Worm (Caenorhabditis elegans): Measurements from ENCODE around the gene W08G11.5.
"Not testable (repeated sequence)": the region's sequence is repeated elsewhere in the genome, so short reads cannot be mapped to it uniquely, and the experiment has no call there.

The W08G11.5 gene

ce11 chrV:16390655-16391054, 44.3 kb upstream of the W08G11.5 start, which contains the start of gene gst-44:
Gene gst-44, plus strand, starts transcription at chrV:16390891.
- TF ChIP-seq fkh-10 (GFP tag; optimal IDR thresholded peaks at IDR 0.05) (no peak), tbx-2 (tag; optimal IDR thresholded peaks at IDR 0.05) (no peak), nfya-1 (tag; optimal IDR thresholded peaks at IDR 0.05) (no peak), ama-1 (optimal IDR thresholded peaks at IDR 0.05) (no peak), elt-4 (tag; optimal IDR thresholded peaks at IDR 0.05) (no peak), fkh-6 (tag; optimal IDR thresholded peaks at IDR 0.05) (no peak), nhr-232 (tag; optimal IDR thresholded peaks at IDR 0.05) (no peak), unc-3 (GFP tag; conservative IDR thresholded peaks at IDR 0.05) (no peak), unc-3 (tag; optimal IDR thresholded peaks at IDR 0.05) (no peak), sox-4 (tag; optimal IDR thresholded peaks at IDR 0.05) (no peak), T23F11.4 (GFP tag; optimal IDR thresholded peaks at IDR 0.05) (no peak), fax-1 (tag; optimal IDR thresholded peaks at IDR 0.05) (no peak), C38D4.7 (GFP tag; optimal IDR thresholded peaks at IDR 0.05) (no peak), ceh-45 (GFP tag; IDR thresholded peaks at IDR 0.05) (no peak), gmeb-2 (tag; optimal IDR thresholded peaks at IDR 0.05) (no peak)

- TF ChIP-seq pha-4 (tag; optimal IDR thresholded peaks at IDR 0.05) (no peak), pha-2 (tag; optimal IDR thresholded peaks at IDR 0.05) (no peak), ref-2 (tag; optimal IDR thresholded peaks at IDR 0.05) (no peak), sdc-2 (tag; optimal IDR thresholded peaks at IDR 0.05) (no peak), ceh-18 (tag; optimal IDR thresholded peaks at IDR 0.05) (no peak), pat-9 (tag; optimal IDR thresholded peaks at IDR 0.05) (no peak), F13H6.1 (tag; optimal IDR thresholded peaks at IDR 0.05) (no peak), ahr-1 (tag; optimal IDR thresholded peaks at IDR 0.05) (no peak), ceh-9 (tag; optimal IDR thresholded peaks at IDR 0.05) (no peak), hlh-13 (GFP tag; optimal IDR thresholded peaks at IDR 0.05) (no peak), unc-42 (tag; optimal IDR thresholded peaks at IDR 0.05) (no peak), Y22D7AL.16 (tag; optimal IDR thresholded peaks at IDR 0.05) (no peak)
Observed at ce11 chrV:16388268-16388667, 42.0 kb upstream of the W08G11.5 start, which contains the start of gene sri-65. Gene sri-65, minus strand, starts transcription at chrV:16388368.

- TF ChIP-seq lin-11, fax-1, tbx-2 (tag; optimal IDR thresholded peaks at IDR 0.05): not testable (repeated sequence)
Observed at ce11 chrV:16383729-16384128, 37.4 kb upstream of the W08G11.5 start, which contains the start of gene F13A7.7. Gene F13A7.7, minus strand, starts transcription at chrV:16383829.

- no peak for TF ChIP-seq T23F11.4 (GFP tag; optimal IDR thresholded peaks at IDR 0.05)
Observed at ce11 chrV:16382949-16383348, 36.6 kb upstream of the W08G11.5 start.

ce11 chrV:16377849-16378248, 31.5 kb upstream of the W08G11.5 start, which contains the start of gene F13A7.1:
Gene F13A7.1, minus strand, starts transcription at chrV:16377949.
- TF ChIP-seq pax-1 (tag; optimal IDR thresholded peaks at IDR 0.05): no peak
- no peak for TF ChIP-seq hlh-30 (tag; optimal IDR thresholded peaks at IDR 0.05; ENCODE audit: insufficient read depth)

ce11 chrV:16377188-16377587, 30.9 kb upstream of the W08G11.5 start:
- TF ChIP-seq elt-4 (tag; optimal IDR thresholded peaks at IDR 0.05) (peak; percentile 24), madf-2 (tag; optimal IDR thresholded peaks at IDR 0.05) (no peak)

ce11 chrV:16376430-16376948, 30.2 kb upstream of the W08G11.5 start:
- no peak for TF ChIP-seq pha-4 (tag; optimal IDR thresholded peaks at IDR 0.05)
- no peak for TF ChIP-seq ceh-14 (tag; optimal IDR thresholded peaks at IDR 0.05)
- no peak for TF ChIP-seq T23F11.4 (GFP tag; optimal IDR thresholded peaks at IDR 0.05)
- TF ChIP-seq hlh-13 (GFP tag; optimal IDR thresholded peaks at IDR 0.05): no peak
